Worm (Caenorhabditis elegans): ENCODE measurements around the gene Y39A1A.22.

ce11 chrIII:10691019-10691418 is 15.8 kb downstream of the Y39A1A.22 start, which contains the start of gene Y39A1A.17:
- TF ChIP-seq ama-1 (optimal IDR thresholded peaks at IDR 0.05) (no peak), hmbx-1 (tag; optimal IDR thresholded peaks at IDR 0.05) (no peak), sea-1 (GFP tag; conservative IDR thresholded peaks at IDR 0.05) (no peak), flt-1 (GFP tag; IDR thresholded peaks at IDR 0.05) (no peak), scrt-1 (GFP tag; IDR thresholded peaks at IDR 0.05) (no peak), ceh-36 (tag; optimal IDR thresholded peaks at IDR 0.05) (no peak), F13C5.2 (tag; optimal IDR thresholded peaks at IDR 0.05) (no peak), tbx-37 (GFP tag; conservative IDR thresholded peaks at IDR 0.05) (no peak), B0310.2 (tag; optimal IDR thresholded peaks at IDR 0.05) (no peak), ceh-13 (GFP tag; optimal IDR thresholded peaks at IDR 0.05) (no peak), hmg-4 (GFP tag; optimal IDR thresholded peaks at IDR 0.05) (no peak), pes-1 (GFP tag; IDR thresholded peaks at IDR 0.05) (no peak), tbx-11 (GFP tag; IDR thresholded peaks at IDR 0.05) (no peak), ets-7 (tag; optimal IDR thresholded peaks at IDR 0.05) (no peak)
